Fruit fly (Drosophila melanogaster) whole organism, larva: ENCODE data around the gene Crz.
A peak's percentile ranks its signal among the peaks of the same experiment; 100 is the strongest.

ENCODE experiments used
- noc ChIP-seq: fragments of 200-800 bp; sonication (Bioruptor generic); optimal IDR thresholded peaks from 3 replicates; lab custom pipeline; 2019; ENCODE audit warnings: missing biosample characterization, mild to moderate bottlenecking, missing genetic modification characterization, moderate library complexity

Crz gene

dm6 chr3R:14314554-14314953 is at the start of gene Crz:
Gene Crz, plus strand, starts transcription at chr3R:14314854.
- TF ChIP-seq noc = no peak

dm6 chr3R:14275519-14276172 is 39.0 kb upstream of the Crz start:
- no peak for TF ChIP-seq noc

dm6 chr3R:14277894-14278522 is 36.6 kb upstream of the Crz start:
- no peak for TF ChIP-seq noc

- no peak for TF ChIP-seq noc
These were observed 35.9 kb upstream of the Crz start for dm6 chr3R:14278523-14279303.

- TF ChIP-seq noc = no peak
These were observed 35.2 kb upstream of the Crz start for dm6 chr3R:14279311-14279998.

dm6 chr3R:14280324-14280723 is 34.3 kb upstream of the Crz start:
- TF ChIP-seq noc = no peak

- TF ChIP-seq noc = no peak
These were observed 32.2 kb upstream of the Crz start for dm6 chr3R:14282215-14283041.

dm6 chr3R:14283042-14283626 is 31.5 kb upstream of the Crz start:
- TF ChIP-seq noc = peak; percentile 24

dm6 chr3R:14283754-14284421 is 30.8 kb upstream of the Crz start:
- peak; percentile 99 for TF ChIP-seq noc

- no peak for TF ChIP-seq noc
These were observed 30.3 kb upstream of the Crz start for dm6 chr3R:14284422-14284760.

dm6 chr3R:14285059-14285953 is 29.3 kb upstream of the Crz start:
- peak; percentile 56 for TF ChIP-seq noc

dm6 chr3R:14286320-14287190 is 28.1 kb upstream of the Crz start, which contains the start of gene trx:
Gene trx, minus strand, starts transcription at chr3R:14286903.
- peak; percentile 5 for TF ChIP-seq noc

- no peak for TF ChIP-seq noc
These were observed 26.7 kb upstream of the Crz start for dm6 chr3R:14287980-14288379.
